5 worm cellular contexts compared by ENCODE assay signal in genomic region chrII:4888527-4889487, ce11.
A peak's percentile ranks its signal among the peaks of the same experiment; 100 is the strongest.
TF ChIP-seq lines count a peak whose summit lies in the region.

Gene pgm-1 (plus strand): TSS chrII:4889437.

TF ChIP-seq in whole organism, L1 larva, 84 proteins besides CTCF, POLR2A, EP300 and RAD21 (continued from another document and continues in another):
- TF ChIP-seq tlp-1 (tag; optimal IDR thresholded peaks at IDR 0.05; lab: Kevin White, UChicago) (no peak), ceh-63 (GFP tag; optimal IDR thresholded peaks at IDR 0.05; lab: Kevin White, UChicago) (no peak), ztf-11 (tag; optimal IDR thresholded peaks at IDR 0.05; lab: Kevin White, UChicago) (no peak), ztf-4 (tag; optimal IDR thresholded peaks at IDR 0.05; lab: Kevin White, UChicago) (no peak), lsy-2 (tag; optimal IDR thresholded peaks at IDR 0.05; lab: Kevin White, UChicago) (peak; percentile 7 to 51), nhr-20 (tag; optimal IDR thresholded peaks at IDR 0.05; lab: Kevin White, UChicago) (peak; percentile 42), nhr-12 (tag; optimal IDR thresholded peaks at IDR 0.05; lab: Kevin White, UChicago) (no peak), grh-1 (GFP tag; IDR thresholded peaks at IDR 0.05; lab: Robert Waterston, UW) (no peak), nhr-19 (GFP tag; conservative IDR thresholded peaks at IDR 0.05; lab: Robert Waterston, UW) (peak; percentile 26; the same call in 1 of the 2 replicates), irx-1 (tag; optimal IDR thresholded peaks at IDR 0.05; lab: Kevin White, UChicago) (no peak), ceh-88 (GFP tag; IDR thresholded peaks at IDR 0.05; lab: Robert Waterston, UW) (no peak), ceh-82 (tag; optimal IDR thresholded peaks at IDR 0.05; lab: Kevin White, UChicago) (no peak), ceh-90 (tag; optimal IDR thresholded peaks at IDR 0.05; lab: Kevin White, UChicago) (no peak), lin-39 (tag; optimal IDR thresholded peaks at IDR 0.05; lab: Kevin White, UChicago) (peak; percentile 9), fkh-10 (GFP tag; optimal IDR thresholded peaks at IDR 0.05; lab: Kevin White, UChicago) (no peak), elt-3 (tag; optimal IDR thresholded peaks at IDR 0.05; lab: Kevin White, UChicago) (peak in 1 of 6 experiments; percentile 46), mep-1 (tag; optimal IDR thresholded peaks at IDR 0.05; lab: Kevin White, UChicago) (peak; percentile 27), lin-14 (GFP tag; optimal IDR thresholded peaks at IDR 0.05; lab: Kevin White, UChicago) (peak; percentile 90), mdl-1 (tag; optimal IDR thresholded peaks at IDR 0.05; lab: Kevin White, UChicago) (no peak), nhr-84 (tag; optimal IDR thresholded peaks at IDR 0.05; lab: Kevin White, UChicago) (no peak), nhr-77 (tag; optimal IDR thresholded peaks at IDR 0.05; lab: Kevin White, UChicago) (no peak), efl-1 (optimal IDR thresholded peaks at IDR 0.05; lab: Kevin White, UChicago) (peak; percentile 26 to 35), efl-1 (GFP tag; optimal IDR thresholded peaks at IDR 0.05 in 1 of 2; lab: Kevin White, UChicago) (no peak), nhr-28 (tag; optimal IDR thresholded peaks at IDR 0.05; lab: Kevin White, UChicago) (no peak), C16A3.4 (tag; optimal IDR thresholded peaks at IDR 0.05; lab: Kevin White, UChicago) (peak; percentile 7), mef-2 (tag; optimal IDR thresholded peaks at IDR 0.05; lab: Kevin White, UChicago) (no peak), unc-130 (tag; optimal IDR thresholded peaks at IDR 0.05; lab: Kevin White, UChicago) (peak; percentile 14)

TF ChIP-seq in whole organism, L2 larva, 48 proteins besides CTCF, POLR2A, EP300 and RAD21 (continued from another document):
- no peak for TF ChIP-seq lin-13 (GFP tag; optimal IDR thresholded peaks at IDR 0.05; lab: Kevin White, UChicago)
- peak; percentile 52 for TF ChIP-seq F13H6.1 (tag; optimal IDR thresholded peaks at IDR 0.05; lab: Kevin White, UChicago)
- TF ChIP-seq aly-2 (tag; optimal IDR thresholded peaks at IDR 0.05; lab: Kevin White, UChicago) = no peak

TF ChIP-seq in whole organism, L3 larva, 47 proteins besides CTCF, POLR2A, EP300 and RAD21 (continued from another document):
- TF ChIP-seq nhr-76 (tag; optimal IDR thresholded peaks at IDR 0.05; lab: Kevin White, UChicago) = no peak
- no peak for TF ChIP-seq ztf-11 (tag; optimal IDR thresholded peaks at IDR 0.05; lab: Kevin White, UChicago)
- TF ChIP-seq aly-2 (tag; optimal IDR thresholded peaks at IDR 0.05; lab: Kevin White, UChicago) = no peak
- peak; percentile 16 for TF ChIP-seq ama-1 (optimal IDR thresholded peaks at IDR 0.05; lab: Kevin White, UChicago)
- no peak for TF ChIP-seq nhr-11 (tag; optimal IDR thresholded peaks at IDR 0.05; lab: Kevin White, UChicago)
- peak; percentile 80 for TF ChIP-seq pha-4 (tag; optimal IDR thresholded peaks at IDR 0.05; lab: Kevin White, UChicago)
- TF ChIP-seq ceh-28 (tag; optimal IDR thresholded peaks at IDR 0.05; lab: Kevin White, UChicago) = peak; percentile 36
- TF ChIP-seq mml-1 (tag; optimal IDR thresholded peaks at IDR 0.05; lab: Kevin White, UChicago) = no peak
- TF ChIP-seq mdl-1 (tag; optimal IDR thresholded peaks at IDR 0.05; lab: Kevin White, UChicago) = no peak
- no peak for TF ChIP-seq lsy-12 (tag; optimal IDR thresholded peaks at IDR 0.05; lab: Kevin White, UChicago)
- TF ChIP-seq elt-3 (tag; optimal IDR thresholded peaks at IDR 0.05; lab: Kevin White, UChicago) = no peak
- TF ChIP-seq snpc-4 (tag; optimal IDR thresholded peaks at IDR 0.05; lab: Kevin White, UChicago) = no peak
- TF ChIP-seq nfya-1 (tag; optimal IDR thresholded peaks at IDR 0.05; lab: Kevin White, UChicago; ENCODE audit: insufficient read depth) = peak; percentile 36
- no peak for TF ChIP-seq zag-1 (tag; optimal IDR thresholded peaks at IDR 0.05; lab: Kevin White, UChicago)
- TF ChIP-seq nhr-67 (tag; optimal IDR thresholded peaks at IDR 0.05; lab: Kevin White, UChicago) = no peak
- no peak for TF ChIP-seq pqm-1 (tag; optimal IDR thresholded peaks at IDR 0.05; lab: Kevin White, UChicago)

TF ChIP-seq in whole organism, L4 larva, 104 proteins besides CTCF, POLR2A, EP300 and RAD21 (continued from another document and continues in another):
- TF ChIP-seq mes-2 (tag; optimal IDR thresholded peaks at IDR 0.05; lab: Kevin White, UChicago; ENCODE audit: poor library complexity, severe bottlenecking) = no peak
- TF ChIP-seq lim-7 (GFP tag; IDR thresholded peaks at IDR 0.05; lab: Robert Waterston, UW) = no peak
- TF ChIP-seq lin-13 (GFP tag; optimal IDR thresholded peaks at IDR 0.05; lab: Kevin White, UChicago) = no peak
- TF ChIP-seq nhr-41 (GFP tag; IDR thresholded peaks at IDR 0.05; lab: Robert Waterston, UW) = no peak
- peak; percentile 57; the same call in 1 of the 2 replicates for TF ChIP-seq hmg-1.1 (GFP tag; IDR thresholded peaks at IDR 0.05; lab: Robert Waterston, UW)
- TF ChIP-seq nhr-6 (tag; optimal IDR thresholded peaks at IDR 0.05; lab: Kevin White, UChicago) = no peak
- TF ChIP-seq php-3 (GFP tag; IDR thresholded peaks at IDR 0.05; lab: Robert Waterston, UW) = no peak
- TF ChIP-seq ceh-28 (tag; optimal IDR thresholded peaks at IDR 0.05; lab: Kevin White, UChicago) = no peak
- no peak for TF ChIP-seq zag-1 (tag; optimal IDR thresholded peaks at IDR 0.05; lab: Kevin White, UChicago)
- no peak for TF ChIP-seq ces-1 (GFP tag; optimal IDR thresholded peaks at IDR 0.05; lab: Kevin White, UChicago)
- TF ChIP-seq unc-62 (GFP tag; optimal IDR thresholded peaks at IDR 0.05 in 1 of 2; lab: Kevin White, UChicago) = no peak
- no peak for TF ChIP-seq unc-62 (tag; optimal IDR thresholded peaks at IDR 0.05; lab: Kevin White, UChicago)
- no peak for TF ChIP-seq saeg-2 (GFP tag; IDR thresholded peaks at IDR 0.05; lab: Robert Waterston, UW)
- TF ChIP-seq nhr-48 (tag; optimal IDR thresholded peaks at IDR 0.05; lab: Kevin White, UChicago) = no peak
- no peak for TF ChIP-seq snpc-1.2 (GFP tag; IDR thresholded peaks at IDR 0.05; lab: Robert Waterston, UW)
- no peak for TF ChIP-seq F10B5.3 (tag; optimal IDR thresholded peaks at IDR 0.05; lab: Kevin White, UChicago)
- no peak for TF ChIP-seq ceh-82 (tag; optimal IDR thresholded peaks at IDR 0.05; lab: Kevin White, UChicago)
- TF ChIP-seq ctbp-1 (GFP tag; IDR thresholded peaks at IDR 0.05; lab: Robert Waterston, UW) = no peak
- TF ChIP-seq hif-1 (tag; optimal IDR thresholded peaks at IDR 0.05; lab: Kevin White, UChicago) = peak in 1 of 2 experiments; percentile 72
- TF ChIP-seq gei-8 (GFP tag; optimal IDR thresholded peaks at IDR 0.05; lab: Kevin White, UChicago) = no peak
- no peak for TF ChIP-seq Y75B8A.6 (GFP tag; IDR thresholded peaks at IDR 0.05; lab: Robert Waterston, UW)
- no peak for TF ChIP-seq zip-2 (tag; optimal IDR thresholded peaks at IDR 0.05; lab: Kevin White, UChicago)
- TF ChIP-seq lin-29 (GFP tag; IDR thresholded peaks at IDR 0.05; lab: Robert Waterston, UW) = no peak
- no peak for TF ChIP-seq aly-2 (tag; optimal IDR thresholded peaks at IDR 0.05; lab: Kevin White, UChicago)
- TF ChIP-seq T20F7.1 (GFP tag; optimal IDR thresholded peaks at IDR 0.05; lab: Kevin White, UChicago) = no peak
- no peak for TF ChIP-seq madf-9 (GFP tag; conservative IDR thresholded peaks at IDR 0.05; lab: Robert Waterston, UW)
- no peak for TF ChIP-seq snpc-4 (tag; optimal IDR thresholded peaks at IDR 0.05; lab: Kevin White, UChicago)
- TF ChIP-seq daf-8 (GFP tag; IDR thresholded peaks at IDR 0.05; lab: Robert Waterston, UW) = no peak
- no peak for TF ChIP-seq nhr-237 (tag; optimal IDR thresholded peaks at IDR 0.05; lab: Kevin White, UChicago)
- no peak for TF ChIP-seq lin-39 (tag; optimal IDR thresholded peaks at IDR 0.05; lab: Kevin White, UChicago)
- no peak for TF ChIP-seq zfp-2 (tag; optimal IDR thresholded peaks at IDR 0.05; lab: Kevin White, UChicago)
- no peak for TF ChIP-seq skn-1 (tag; optimal IDR thresholded peaks at IDR 0.05; lab: Kevin White, UChicago)
- peak in 1 of 2 experiments; percentile 44 for TF ChIP-seq lsy-2 (tag; optimal IDR thresholded peaks at IDR 0.05; lab: Kevin White, UChicago)
- no peak for TF ChIP-seq ztf-11 (tag; optimal IDR thresholded peaks at IDR 0.05; lab: Kevin White, UChicago)
- TF ChIP-seq lir-3 (tag; optimal IDR thresholded peaks at IDR 0.05; lab: Kevin White, UChicago) = no peak
- TF ChIP-seq mxl-3 (GFP tag; optimal IDR thresholded peaks at IDR 0.05; lab: Kevin White, UChicago) = no peak
- no peak for TF ChIP-seq spr-3 (GFP tag; optimal IDR thresholded peaks at IDR 0.05; lab: Kevin White, UChicago)
- no peak for TF ChIP-seq ceh-32 (tag; optimal IDR thresholded peaks at IDR 0.05; lab: Kevin White, UChicago; ENCODE audit: poor library complexity)
- TF ChIP-seq egl-43 (GFP tag; IDR thresholded peaks at IDR 0.05; lab: Robert Waterston, UW) = no peak
- TF ChIP-seq madf-5 (GFP tag; IDR thresholded peaks at IDR 0.05; lab: Robert Waterston, UW) = no peak
- peak; percentile 97 for TF ChIP-seq nhr-28 (tag; optimal IDR thresholded peaks at IDR 0.05; lab: Kevin White, UChicago)
- TF ChIP-seq dve-1 (tag; optimal IDR thresholded peaks at IDR 0.05; lab: Kevin White, UChicago; ENCODE audit: insufficient read depth) = peak; percentile 4
- 0 out of 2 replicates have a peak, but pooled peaks have one; percentile 11 for TF ChIP-seq pha-4 (GFP tag; IDR thresholded peaks at IDR 0.05; lab: Robert Waterston, UW)
- no peak for TF ChIP-seq pha-4 (tag; optimal IDR thresholded peaks at IDR 0.05; lab: Kevin White, UChicago)
- no peak for TF ChIP-seq lin-38 (GFP tag; IDR thresholded peaks at IDR 0.05; lab: Robert Waterston, UW)
- no peak for TF ChIP-seq daf-19 (GFP tag; conservative IDR thresholded peaks at IDR 0.05; lab: Robert Waterston, UW)
- TF ChIP-seq dmd-8 (GFP tag; IDR thresholded peaks at IDR 0.05; lab: Robert Waterston, UW) = no peak
- no peak for TF ChIP-seq set-16 (GFP tag; IDR thresholded peaks at IDR 0.05; lab: Robert Waterston, UW)
- no peak for TF ChIP-seq jun-1 (tag; optimal IDR thresholded peaks at IDR 0.05; lab: Kevin White, UChicago)

TF ChIP-seq in whole organism, young adult, 124 proteins besides CTCF, POLR2A, EP300 and RAD21 (continued from another document):
- peak; percentile 74 for TF ChIP-seq efl-1 (GFP tag; optimal IDR thresholded peaks at IDR 0.05; lab: Kevin White, UChicago)
- TF ChIP-seq chd-7 (tag; optimal IDR thresholded peaks at IDR 0.05; lab: Kevin White, UChicago) = no peak
- TF ChIP-seq ztf-3 (GFP tag; optimal IDR thresholded peaks at IDR 0.05; lab: Kevin White, UChicago) = no peak
- TF ChIP-seq lsl-1 (GFP tag; optimal IDR thresholded peaks at IDR 0.05; lab: Kevin White, UChicago) = peak; percentile 94
- TF ChIP-seq F55B11.4 (tag; optimal IDR thresholded peaks at IDR 0.05; lab: Kevin White, UChicago; ENCODE audit: borderline replicate concordance, insufficient read depth) = no peak
- TF ChIP-seq nfya-2 (GFP tag; IDR thresholded peaks at IDR 0.05; lab: Robert Waterston, UW) = no peak
- TF ChIP-seq ceh-91 (GFP tag; IDR thresholded peaks at IDR 0.05; lab: Robert Waterston, UW) = peak; percentile 77
- peak; percentile 15 for TF ChIP-seq nhr-80 (tag; optimal IDR thresholded peaks at IDR 0.05; lab: Kevin White, UChicago)
- TF ChIP-seq madf-6 (GFP tag; IDR thresholded peaks at IDR 0.05; lab: Robert Waterston, UW) = peak; percentile 90
- TF ChIP-seq B0019.2 (GFP tag; conservative IDR thresholded peaks at IDR 0.05; lab: Robert Waterston, UW) = no peak
- TF ChIP-seq madf-3 (GFP tag; IDR thresholded peaks at IDR 0.05; lab: Robert Waterston, UW) = no peak
- TF ChIP-seq mcd-1 (GFP tag; IDR thresholded peaks at IDR 0.05; lab: Robert Waterston, UW) = 0 out of 2 replicates have a peak, but pooled peaks have one; percentile 13
- no peak for TF ChIP-seq zim-3 (tag; optimal IDR thresholded peaks at IDR 0.05; lab: Kevin White, UChicago)
- no peak for TF ChIP-seq aptf-2 (GFP tag; conservative IDR thresholded peaks at IDR 0.05; lab: Robert Waterston, UW)
- no peak for TF ChIP-seq ztf-25 (GFP tag; IDR thresholded peaks at IDR 0.05; lab: Robert Waterston, UW)
- TF ChIP-seq sea-2 (GFP tag; IDR thresholded peaks at IDR 0.05; lab: Robert Waterston, UW) = no peak
- no peak for TF ChIP-seq zfh-2 (GFP tag; conservative IDR thresholded peaks at IDR 0.05; lab: Robert Waterston, UW)
- TF ChIP-seq dpff-1 (tag; optimal IDR thresholded peaks at IDR 0.05; lab: Kevin White, UChicago) = no peak
- no peak for TF ChIP-seq lag-1 (GFP tag; IDR thresholded peaks at IDR 0.05; lab: Robert Waterston, UW)
- no peak for TF ChIP-seq lin-35 (GFP tag; optimal IDR thresholded peaks at IDR 0.05; lab: Kevin White, UChicago)
- TF ChIP-seq pbrm-1 (GFP tag; IDR thresholded peaks at IDR 0.05; lab: Robert Waterston, UW) = no peak
- TF ChIP-seq D2030.7 (GFP tag; IDR thresholded peaks at IDR 0.05; lab: Robert Waterston, UW) = 0 out of 2 replicates have a peak, but pooled peaks have one; percentile 12
- no peak for TF ChIP-seq sdz-38 (tag; optimal IDR thresholded peaks at IDR 0.05; lab: Kevin White, UChicago)
- TF ChIP-seq cebp-1 (GFP tag; IDR thresholded peaks at IDR 0.05; lab: Robert Waterston, UW) = no peak
- TF ChIP-seq cebp-1 (tag; optimal IDR thresholded peaks at IDR 0.05; lab: Kevin White, UChicago) = peak; percentile 24
- TF ChIP-seq aptf-3 (GFP tag; IDR thresholded peaks at IDR 0.05; lab: Robert Waterston, UW) = no peak
- no peak for TF ChIP-seq repo-1 (tag; optimal IDR thresholded peaks at IDR 0.05; lab: Kevin White, UChicago)
- no peak for TF ChIP-seq F39B2.1 (GFP tag; IDR thresholded peaks at IDR 0.05; lab: Robert Waterston, UW)
- TF ChIP-seq hmg-1.2 (GFP tag; IDR thresholded peaks at IDR 0.05; lab: Robert Waterston, UW) = no peak; the same call in 1 of the 2 replicates
- TF ChIP-seq egrh-3 (GFP tag; IDR thresholded peaks at IDR 0.05; lab: Robert Waterston, UW) = no peak; the same call in 1 of the 2 replicates
- TF ChIP-seq unc-62 (GFP tag; optimal IDR thresholded peaks at IDR 0.05; lab: Kevin White, UChicago) = no peak
- no peak for TF ChIP-seq tbp1 (GFP tag; optimal IDR thresholded peaks at IDR 0.05; lab: Kevin White, UChicago)
- no peak for TF ChIP-seq lin-54 (GFP tag; optimal IDR thresholded peaks at IDR 0.05; lab: Kevin White, UChicago)
- TF ChIP-seq let-526 (GFP tag; IDR thresholded peaks at IDR 0.05; lab: Robert Waterston, UW) = no peak
- TF ChIP-seq Y67H2A.10 (GFP tag; conservative IDR thresholded peaks at IDR 0.05; lab: Robert Waterston, UW) = no peak
- TF ChIP-seq Y56A3A.18 (GFP tag; IDR thresholded peaks at IDR 0.05; lab: Robert Waterston, UW) = no peak
- peak; percentile 52; the same call in 1 of the 2 replicates for TF ChIP-seq F33H1.4 (GFP tag; IDR thresholded peaks at IDR 0.05; lab: Robert Waterston, UW)
- peak; percentile 14 for TF ChIP-seq K12H6.12 (tag; optimal IDR thresholded peaks at IDR 0.05; lab: Kevin White, UChicago)
- TF ChIP-seq hsf-1 (GFP tag; IDR thresholded peaks at IDR 0.05; lab: Robert Waterston, UW) = peak; percentile 86
- TF ChIP-seq hrde-1 (tag; optimal IDR thresholded peaks at IDR 0.05; lab: Kevin White, UChicago; ENCODE audit: borderline replicate concordance) = no peak
- no peak for TF ChIP-seq Y79H2A.3 (GFP tag; conservative IDR thresholded peaks at IDR 0.05; lab: Robert Waterston, UW)
- TF ChIP-seq ceh-58 (GFP tag; IDR thresholded peaks at IDR 0.05; lab: Robert Waterston, UW) = no peak
- peak; percentile 31 for TF ChIP-seq attf-5 (GFP tag; optimal IDR thresholded peaks at IDR 0.05; lab: Kevin White, UChicago)
- TF ChIP-seq madf-8 (GFP tag; conservative IDR thresholded peaks at IDR 0.05; lab: Robert Waterston, UW) = peak; percentile 74
- TF ChIP-seq lsy-27 (tag; optimal IDR thresholded peaks at IDR 0.05; lab: Kevin White, UChicago; ENCODE audit: borderline replicate concordance, insufficient read depth) = no peak
- no peak for TF ChIP-seq ceh-27 (GFP tag; optimal IDR thresholded peaks at IDR 0.05; lab: Kevin White, UChicago)
- peak; percentile 19 for TF ChIP-seq dpl-1 (GFP tag; optimal IDR thresholded peaks at IDR 0.05; lab: Kevin White, UChicago)
- no peak for TF ChIP-seq F49E8.2 (tag; optimal IDR thresholded peaks at IDR 0.05; lab: Kevin White, UChicago; ENCODE audit: insufficient read depth)
